Worm (Caenorhabditis elegans): ENCODE measurements around the gene arrd-14.

arrd-14 gene

ce11 chrII:13722763-13723162, 29.4 kb upstream of the arrd-14 start, which contains the start of gene Y54G9A.5 (continued):
- TF ChIP-seq ztf-28 (GFP tag; IDR thresholded peaks at IDR 0.05) (peak; percentile 43; the same call in 1 of the 2 replicates), ZK185.1 (tag; optimal IDR thresholded peaks at IDR 0.05; ENCODE audit: poor library complexity, severe bottlenecking) (no peak), cebp-1 (GFP tag; IDR thresholded peaks at IDR 0.05) (no peak), cebp-1 (tag; optimal IDR thresholded peaks at IDR 0.05) (peak; percentile 8), madf-3 (GFP tag; IDR thresholded peaks at IDR 0.05) (peak; percentile 53; the same call in 1 of the 2 replicates), B0019.2 (GFP tag; conservative IDR thresholded peaks at IDR 0.05) (0 out of 2 replicates have a peak, but pooled peaks have one; percentile 34), F33H1.4 (GFP tag; IDR thresholded peaks at IDR 0.05) (peak; percentile 62), lin-54 (GFP tag; optimal IDR thresholded peaks at IDR 0.05) (peak; percentile 77), ztf-25 (GFP tag; IDR thresholded peaks at IDR 0.05) (0 out of 2 replicates have a peak, but pooled peaks have one; percentile 46), B0336.3 (GFP tag; IDR thresholded peaks at IDR 0.05) (no peak), ceh-100 (GFP tag; IDR thresholded peaks at IDR 0.05) (peak; percentile 96), mxl-1 (tag; optimal IDR thresholded peaks at IDR 0.05) (no peak), dpl-1 (GFP tag; optimal IDR thresholded peaks at IDR 0.05) (peak; percentile 66), hmg-1.2 (GFP tag; IDR thresholded peaks at IDR 0.05) (peak; percentile 31; the same call in 1 of the 2 replicates), madf-8 (GFP tag; conservative IDR thresholded peaks at IDR 0.05) (peak; percentile 63), madf-6 (GFP tag; IDR thresholded peaks at IDR 0.05) (peak; percentile 76), Y67H2A.10 (GFP tag; conservative IDR thresholded peaks at IDR 0.05) (0 out of 2 replicates have a peak, but pooled peaks have one; percentile 40)

ce11 chrII:13723754-13724153, 28.4 kb upstream of the arrd-14 start:
- TF ChIP-seq gei-17 (GFP tag; optimal IDR thresholded peaks at IDR 0.05) (no peak), ceh-100 (GFP tag; IDR thresholded peaks at IDR 0.05) (peak; percentile 29; the same call in 1 of the 2 replicates), chd-7 (tag; optimal IDR thresholded peaks at IDR 0.05) (no peak), fkh-3 (tag; optimal IDR thresholded peaks at IDR 0.05) (no peak), C06A6.2 (GFP tag; conservative IDR thresholded peaks at IDR 0.05) (no peak), cebp-2 (GFP tag; IDR thresholded peaks at IDR 0.05) (no peak), hlh-26 (GFP tag; conservative IDR thresholded peaks at IDR 0.05) (no peak), sea-2 (GFP tag; IDR thresholded peaks at IDR 0.05) (no peak), sptf-2 (GFP tag; optimal IDR thresholded peaks at IDR 0.05) (no peak), F23B12.7 (tag; optimal IDR thresholded peaks at IDR 0.05; ENCODE audit: insufficient read depth) (peak; percentile 22), B0019.2 (GFP tag; conservative IDR thresholded peaks at IDR 0.05) (no peak), Y53G8AR.9 (GFP tag; conservative IDR thresholded peaks at IDR 0.05) (no peak), nfya-2 (GFP tag; IDR thresholded peaks at IDR 0.05) (no peak), lin-26 (GFP tag; IDR thresholded peaks at IDR 0.05) (no peak), rpc-1 (optimal IDR thresholded peaks at IDR 0.05) (no peak), rpc-1 (tag; optimal IDR thresholded peaks at IDR 0.05) (no peak), ztf-25 (GFP tag; IDR thresholded peaks at IDR 0.05) (no peak; the same call in 1 of the 2 replicates), aptf-2 (GFP tag; conservative IDR thresholded peaks at IDR 0.05) (no peak), snpc-1.1 (tag; optimal IDR thresholded peaks at IDR 0.05; ENCODE audit: insufficient read depth) (no peak), Y95B8A.8 (GFP tag; IDR thresholded peaks at IDR 0.05) (peak; percentile 71; the same call in 1 of the 2 replicates), Y56A3A.18 (GFP tag; IDR thresholded peaks at IDR 0.05) (no peak), F37B4.10 (GFP tag; IDR thresholded peaks at IDR 0.05) (no peak), hrde-1 (tag; optimal IDR thresholded peaks at IDR 0.05; ENCODE audit: borderline replicate concordance) (no peak), hmg-20 (GFP tag; IDR thresholded peaks at IDR 0.05) (no peak), tlf-1 (GFP tag; optimal IDR thresholded peaks at IDR 0.05) (no peak), attf-5 (GFP tag; optimal IDR thresholded peaks at IDR 0.05) (no peak), lag-1 (GFP tag; IDR thresholded peaks at IDR 0.05) (no peak), hmg-1.2 (GFP tag; IDR thresholded peaks at IDR 0.05) (peak; percentile 14; the same call in 1 of the 2 replicates), hsf-1 (GFP tag; IDR thresholded peaks at IDR 0.05) (0 out of 2 replicates have a peak, but pooled peaks have one; percentile 18), cebp-1 (GFP tag; IDR thresholded peaks at IDR 0.05) (no peak), cebp-1 (tag; optimal IDR thresholded peaks at IDR 0.05) (peak; percentile 24), zfh-2 (GFP tag; conservative IDR thresholded peaks at IDR 0.05) (no peak), egl-44 (GFP tag; IDR thresholded peaks at IDR 0.05) (0 out of 2 replicates have a peak, but pooled peaks have one; percentile 54), tbp1 (GFP tag; optimal IDR thresholded peaks at IDR 0.05) (no peak), F57C9.4 (tag; optimal IDR thresholded peaks at IDR 0.05) (no peak), attf-6 (GFP tag; IDR thresholded peaks at IDR 0.05) (0 out of 2 replicates have a peak, but pooled peaks have one; percentile 15)

Measured in whole organism, young adult.